Worm (Caenorhabditis elegans) whole organism, L2 larva: ENCODE results near the gene T25B6.6.

Experiments
- F13H6.1 ChIP-seq: sonication (generic microtip); optimal IDR thresholded peaks from 2 replicates; lab custom pipeline; 2016; ENCODE audit warnings: missing genetic modification characterization, missing compliant biosample characterization
- Y55F3AM.14 ChIP-seq: fragments of 200-800 bp; sonication (Bioruptor generic); optimal IDR thresholded peaks from 2 replicates; lab custom pipeline; 2018; ENCODE audit warnings: mild to moderate bottlenecking, missing genetic modification characterization, missing compliant biosample characterization
- ZK546.5 ChIP-seq: sonication (generic microtip); optimal IDR thresholded peaks from 2 replicates; lab custom pipeline; 2017; ENCODE audit warnings: missing biosample characterization, missing genetic modification characterization
- alr-1 ChIP-seq: fragments of 150-350 bp; optimal IDR thresholded peaks from 2 replicates; lab custom pipeline; 2014; ENCODE audit warnings: missing biosample characterization, missing genetic modification characterization
- aly-2 ChIP-seq: fragments of 150-350 bp; optimal IDR thresholded peaks from 2 replicates; lab custom pipeline; 2014; ENCODE audit warnings: missing biosample characterization, missing genetic modification characterization
- ama-1 ChIP-seq: fragments of 150-350 bp; optimal IDR thresholded peaks from 2 replicates; lab custom pipeline; 2018; ENCODE audit warnings: inconsistent platforms
- blmp-1 ChIP-seq: sonication (generic microtip); optimal IDR thresholded peaks from 2 replicates; lab custom pipeline; 2017; ENCODE audit warnings: missing genetic modification characterization, mild to moderate bottlenecking, missing compliant biosample characterization, antibody characterized with exemption, moderate library complexity; ENCODE audit not compliant: insufficient read depth
- ceh-16 ChIP-seq: fragments of 150-350 bp; optimal IDR thresholded peaks from 2 replicates; lab custom pipeline; 2014; ENCODE audit warnings: missing biosample characterization, missing genetic modification characterization
- ceh-82 ChIP-seq: fragments of 150-350 bp; optimal IDR thresholded peaks from 2 replicates; lab custom pipeline; 2014; ENCODE audit warnings: missing biosample characterization, missing genetic modification characterization
- crh-2 ChIP-seq: sonication (generic microtip); optimal IDR thresholded peaks from 2 replicates; lab custom pipeline; 2017; ENCODE audit warnings: missing biosample characterization, missing genetic modification characterization
- egl-27 ChIP-seq: sonication (generic microtip); optimal IDR thresholded peaks from 3 replicates; lab custom pipeline; 2017; ENCODE audit warnings: missing biosample characterization, missing genetic modification reagents, missing genetic modification characterization
- elt-1 ChIP-seq: fragments of 150-350 bp; optimal IDR thresholded peaks from 2 replicates; lab custom pipeline; 2014; ENCODE audit warnings: missing biosample characterization, missing genetic modification characterization
- elt-3 ChIP-seq: sonication (generic microtip); optimal IDR thresholded peaks from 2 replicates; lab custom pipeline; 2017; ENCODE audit warnings: missing biosample characterization, missing genetic modification characterization
- fos-1 ChIP-seq: fragments of 150-350 bp; optimal IDR thresholded peaks from 2 replicates; lab custom pipeline; 2014; ENCODE audit warnings: missing biosample characterization, missing genetic modification characterization
- lin-11 ChIP-seq: fragments of 150-350 bp; sonication (generic microtip); optimal IDR thresholded peaks from 2 replicates; lab custom pipeline; 2014; ENCODE audit warnings: missing biosample characterization, missing genetic modification characterization, inconsistent platforms, mixed read lengths
- lsy-2 ChIP-seq, 2 experiments: fragments of 150-350 bp in 1 of 2; sonication (generic microtip) in 1 of 2; optimal IDR thresholded peaks; 2 replicates each; lab custom pipeline; 2014 to 2017; ENCODE audit warnings: missing biosample characterization in 2 of 2, missing genetic modification characterization in 2 of 2
- mbf-1 ChIP-seq: sonication (generic microtip); optimal IDR thresholded peaks from 2 replicates; lab custom pipeline; 2017; ENCODE audit warnings: missing biosample characterization, missing genetic modification characterization
- nhr-11 ChIP-seq: fragments of 150-350 bp; optimal IDR thresholded peaks from 2 replicates; lab custom pipeline; 2014; ENCODE audit warnings: missing biosample characterization, missing genetic modification characterization
- nhr-12 ChIP-seq: fragments of 150-350 bp; optimal IDR thresholded peaks from 2 replicates; lab custom pipeline; 2014; ENCODE audit warnings: missing biosample characterization, missing genetic modification characterization
- nhr-129 ChIP-seq: fragments of 150-350 bp; optimal IDR thresholded peaks from 2 replicates; lab custom pipeline; 2014; ENCODE audit warnings: missing biosample characterization, missing genetic modification characterization
- nhr-21 ChIP-seq: fragments of 150-350 bp; optimal IDR thresholded peaks from 2 replicates; lab custom pipeline; 2014; ENCODE audit warnings: missing biosample characterization, missing genetic modification characterization
- nhr-23 ChIP-seq: fragments of 150-350 bp; optimal IDR thresholded peaks from 2 replicates; lab custom pipeline; 2014; ENCODE audit warnings: missing biosample characterization, missing genetic modification reagents, missing genetic modification characterization
- nhr-237 ChIP-seq: fragments of 150-350 bp; optimal IDR thresholded peaks from 2 replicates; lab custom pipeline; 2014; ENCODE audit warnings: missing biosample characterization, missing genetic modification characterization
- nhr-77 ChIP-seq: fragments of 150-350 bp; optimal IDR thresholded peaks from 2 replicates; lab custom pipeline; 2014; ENCODE audit warnings: missing biosample characterization, missing genetic modification characterization
- peb-1 ChIP-seq: fragments of 150-350 bp; optimal IDR thresholded peaks from 2 replicates; lab custom pipeline; 2014; ENCODE audit warnings: missing biosample characterization, missing genetic modification characterization
- sem-4 ChIP-seq: fragments of 150-350 bp; optimal IDR thresholded peaks from 2 replicates; lab custom pipeline; 2014; ENCODE audit warnings: missing biosample characterization, missing genetic modification reagents, missing genetic modification characterization
- sma-3 ChIP-seq: sonication (generic microtip); optimal IDR thresholded peaks from 2 replicates; lab custom pipeline; 2016; ENCODE audit warnings: missing genetic modification reagents, missing genetic modification characterization, missing compliant biosample characterization
- snpc-4 ChIP-seq: fragments of 150-350 bp; optimal IDR thresholded peaks from 2 replicates; lab custom pipeline; 2014; ENCODE audit warnings: missing biosample characterization, missing genetic modification characterization
- unc-55 ChIP-seq: fragments of 150-350 bp; sonication (generic microtip); optimal IDR thresholded peaks from 3 replicates; lab custom pipeline; 2014; ENCODE audit warnings: missing biosample characterization, missing genetic modification reagents, missing genetic modification characterization
- zag-1 ChIP-seq: fragments of 150-350 bp; optimal IDR thresholded peaks from 2 replicates; lab custom pipeline; 2014; ENCODE audit warnings: missing biosample characterization, missing genetic modification characterization
- ztf-1 ChIP-seq: fragments of 200-800 bp; sonication (Bioruptor generic); conservative IDR thresholded peaks from 2 replicates; pipeline ENCODE4 v1.3.6; 2022; ENCODE audit warnings: missing genetic modification characterization, missing compliant biosample characterization
- ztf-11 ChIP-seq: sonication (generic microtip); optimal IDR thresholded peaks from 2 replicates; lab custom pipeline; 2017; ENCODE audit warnings: missing biosample characterization, missing genetic modification characterization
- ztf-4 ChIP-seq: fragments of 150-350 bp; optimal IDR thresholded peaks from 2 replicates; lab custom pipeline; 2014; ENCODE audit warnings: missing biosample characterization, missing genetic modification characterization

T25B6.6 gene

ce11 chrX:9068075-9068474 lies 45.4 kb upstream of the T25B6.6 start (continued):
- TF ChIP-seq Y55F3AM.14, result no peak

ce11 chrX:9067230-9067822 lies 44.6 kb upstream of the T25B6.6 start:
- TF ChIP-seq egl-27 (tag; lab: Kevin White, UChicago), result no peak
- TF ChIP-seq unc-55, result peak; percentile 7
- TF ChIP-seq, all 48 proteins: peak for 1

- TF ChIP-seq unc-55, result no peak
- no peak for TF ChIP-seq ztf-1 (GFP tag; lab: Robert Waterston, UW)
- no peak for TF ChIP-seq egl-27 (tag; lab: Kevin White, UChicago)
- no peak for TF ChIP-seq ZK546.5 (tag; lab: Kevin White, UChicago)
- no peak for TF ChIP-seq snpc-4 (tag; lab: Kevin White, UChicago)
- no peak for TF ChIP-seq F13H6.1 (tag; lab: Kevin White, UChicago)
- no peak for TF ChIP-seq nhr-21 (tag; lab: Kevin White, UChicago)
- TF ChIP-seq ama-1, result no peak
- no peak for TF ChIP-seq nhr-23 (tag; lab: Kevin White, UChicago)
- no peak for TF ChIP-seq nhr-12 (tag; lab: Kevin White, UChicago)
- TF ChIP-seq nhr-77 (tag; lab: Kevin White, UChicago), result no peak
- no peak for TF ChIP-seq sem-4
- no peak for TF ChIP-seq ztf-11 (tag; lab: Kevin White, UChicago)
- TF ChIP-seq Y55F3AM.14, result no peak
- TF ChIP-seq aly-2 (tag; lab: Kevin White, UChicago), result no peak
- no peak for TF ChIP-seq ztf-4 (tag; lab: Kevin White, UChicago)
Measured at ce11 chrX:9063439-9063838, 40.8 kb upstream of the T25B6.6 start.

ce11 chrX:9062523-9062922 lies 39.8 kb upstream of the T25B6.6 start, which contains the start of gene F47E1.4:
TSS of gene F47E1.4 (plus strand) at chrX:9062823.
- TF ChIP-seq nhr-77 (tag; lab: Kevin White, UChicago) (no peak), nhr-12 (tag; lab: Kevin White, UChicago) (no peak), crh-2 (tag; lab: Kevin White, UChicago) (no peak), sem-4 (no peak), peb-1 (tag; lab: Kevin White, UChicago) (no peak), nhr-237 (tag; lab: Kevin White, UChicago) (no peak), elt-1 (no peak), ceh-82 (tag; lab: Kevin White, UChicago) (no peak), nhr-11 (no peak), alr-1 (no peak), blmp-1 (tag; lab: Kevin White, UChicago) (no peak), ztf-1 (GFP tag; lab: Robert Waterston, UW) (no peak), ceh-16 (tag; lab: Kevin White, UChicago) (no peak), nhr-129 (no peak), fos-1 (no peak), elt-3 (tag; lab: Kevin White, UChicago) (no peak)
- TF ChIP-seq, all 48 proteins: peak for 0

ce11 chrX:9057352-9057751 lies 34.7 kb upstream of the T25B6.6 start, which contains the start of gene F47E1.2:
TSS of gene F47E1.2 (plus strand) at chrX:9057652.
- TF ChIP-seq zag-1 (tag; lab: Kevin White, UChicago), result no peak
- no peak for TF ChIP-seq ama-1
- TF ChIP-seq sma-3 (GFP tag; lab: Kevin White, UChicago), result no peak
- TF ChIP-seq alr-1, result no peak
- TF ChIP-seq nhr-77 (tag; lab: Kevin White, UChicago), result no peak
- TF ChIP-seq peb-1 (tag; lab: Kevin White, UChicago), result no peak
- TF ChIP-seq blmp-1 (tag; lab: Kevin White, UChicago), result no peak
- no peak for TF ChIP-seq lsy-2 (tag; optimal IDR thresholded peaks at IDR 0.05; lab: Kevin White, UChicago)
- TF ChIP-seq ZK546.5 (tag; lab: Kevin White, UChicago), result no peak
- TF ChIP-seq crh-2 (tag; lab: Kevin White, UChicago), result no peak
- no peak for TF ChIP-seq ceh-16 (tag; lab: Kevin White, UChicago)
- no peak for TF ChIP-seq lin-11 (tag; lab: Kevin White, UChicago)
- no peak for TF ChIP-seq mbf-1 (tag; lab: Kevin White, UChicago)
